Worm (Caenorhabditis elegans) whole organism, young adult: ENCODE data around the gene F19H6.5.

Experiments
- B0336.3 ChIP-seq: fragments of 200-800 bp; sonication (Bioruptor generic); IDR thresholded peaks from 2 replicates; pipeline ENCODE4 v1.3.6; 2022; ENCODE audit warnings: missing genetic modification characterization, missing compliant biosample characterization
- C06A6.2 ChIP-seq: fragments of 200-800 bp; sonication (Bioruptor generic); conservative IDR thresholded peaks from 2 replicates; pipeline ENCODE4 v1.3.6; 2022; ENCODE audit warnings: missing genetic modification characterization, missing compliant biosample characterization
- C17E4.6 ChIP-seq: fragments of 200-800 bp; sonication (Bioruptor generic); IDR thresholded peaks from 2 replicates; pipeline ENCODE4 v1.3.6; 2022; ENCODE audit warnings: missing genetic modification reagents, missing genetic modification characterization, missing compliant biosample characterization
- F57C9.4 ChIP-seq: sonication (generic microtip); optimal IDR thresholded peaks from 2 replicates; lab custom pipeline; 2017; ENCODE audit warnings: mild to moderate bottlenecking, missing genetic modification characterization, missing compliant biosample characterization
- Y53F4B.3 ChIP-seq: fragments of 200-800 bp; sonication (Bioruptor generic); IDR thresholded peaks from 2 replicates; pipeline ENCODE4 v1.3.6; 2022; ENCODE audit warnings: missing genetic modification reagents, missing genetic modification characterization, missing compliant biosample characterization
- Y56A3A.18 ChIP-seq: fragments of 200-800 bp; sonication (Bioruptor generic); IDR thresholded peaks from 2 replicates; pipeline ENCODE4 v1.3.6; 2022; ENCODE audit warnings: missing genetic modification reagents, missing genetic modification characterization, missing compliant biosample characterization
- aptf-2 ChIP-seq: fragments of 200-800 bp; sonication (Bioruptor generic); conservative IDR thresholded peaks from 2 replicates; pipeline ENCODE4 v1.3.6; 2022; ENCODE audit warnings: missing genetic modification reagents, missing genetic modification characterization, missing compliant biosample characterization
- athp-1 ChIP-seq: sonication (generic microtip); optimal IDR thresholded peaks from 2 replicates; lab custom pipeline; 2017; ENCODE audit warnings: mild to moderate bottlenecking, missing genetic modification characterization, missing compliant biosample characterization
- attf-3 ChIP-seq: fragments of 200-800 bp; sonication (Bioruptor generic); conservative IDR thresholded peaks from 2 replicates; pipeline ENCODE4 v1.3.6; 2022; ENCODE audit warnings: missing genetic modification reagents, missing genetic modification characterization, missing compliant biosample characterization
- ccch-3 ChIP-seq: fragments of 200-800 bp; sonication (Bioruptor generic); optimal IDR thresholded peaks from 2 replicates; lab custom pipeline; 2018; ENCODE audit warnings: mild to moderate bottlenecking, missing genetic modification characterization, missing compliant biosample characterization
- ceh-27 ChIP-seq: fragments of 200-800 bp; sonication (Bioruptor generic); optimal IDR thresholded peaks from 2 replicates; lab custom pipeline; 2018; ENCODE audit warnings: mild to moderate bottlenecking, missing genetic modification characterization, moderate library complexity, missing compliant biosample characterization
- ceh-40 ChIP-seq: fragments of 200-800 bp; sonication (Bioruptor generic); IDR thresholded peaks from 2 replicates; pipeline ENCODE4 v1.3.6; 2022; ENCODE audit warnings: missing genetic modification characterization, missing compliant biosample characterization
- ceh-79 ChIP-seq: sonication (generic microtip); optimal IDR thresholded peaks from 2 replicates; lab custom pipeline; 2017; ENCODE audit warnings: mild to moderate bottlenecking, missing genetic modification characterization, missing compliant biosample characterization
- ceh-91 ChIP-seq: fragments of 200-800 bp; sonication (Bioruptor generic); IDR thresholded peaks from 2 replicates; pipeline ENCODE4 v1.3.6; 2022; ENCODE audit warnings: missing genetic modification reagents, missing genetic modification characterization, missing compliant biosample characterization
- dox-1 ChIP-seq: fragments of 200-800 bp; sonication (Bioruptor generic); IDR thresholded peaks from 2 replicates; pipeline ENCODE4 v1.3.6; 2022; ENCODE audit warnings: missing genetic modification reagents, missing genetic modification characterization, missing compliant biosample characterization
- efl-1 ChIP-seq: fragments of 150-350 bp; optimal IDR thresholded peaks from 2 replicates; lab custom pipeline; 2014; ENCODE audit warnings: missing biosample characterization, missing genetic modification reagents, missing genetic modification characterization
- egrh-3 ChIP-seq: fragments of 200-800 bp; sonication (Bioruptor generic); IDR thresholded peaks from 2 replicates; pipeline ENCODE4 v1.3.6; 2022; ENCODE audit warnings: missing genetic modification reagents, missing genetic modification characterization, missing compliant biosample characterization
- ets-4 ChIP-seq: fragments of 200-800 bp; sonication (Bioruptor generic); optimal IDR thresholded peaks from 2 replicates; lab custom pipeline; 2018; ENCODE audit warnings: mild to moderate bottlenecking, missing genetic modification characterization, missing compliant biosample characterization
- fkh-3 ChIP-seq: sonication (generic microtip); optimal IDR thresholded peaks from 2 replicates; lab custom pipeline; 2016; ENCODE audit warnings: mild to moderate bottlenecking, missing genetic modification characterization, missing compliant biosample characterization
- gei-17 ChIP-seq: fragments of 200-800 bp; sonication (Bioruptor generic); optimal IDR thresholded peaks from 2 replicates; lab custom pipeline; 2018; ENCODE audit warnings: mild to moderate bottlenecking, missing genetic modification characterization, missing compliant biosample characterization
- hlh-12 ChIP-seq: sonication (generic microtip); optimal IDR thresholded peaks from 2 replicates; lab custom pipeline; 2016; ENCODE audit warnings: missing genetic modification characterization, missing compliant biosample characterization
- hmg-20 ChIP-seq: fragments of 200-800 bp; sonication (Bioruptor generic); IDR thresholded peaks from 2 replicates; pipeline ENCODE4 v1.3.6; 2022; ENCODE audit warnings: missing genetic modification reagents, missing genetic modification characterization, missing compliant biosample characterization
- let-526 ChIP-seq: fragments of 200-800 bp; sonication (Bioruptor generic); IDR thresholded peaks from 2 replicates; pipeline ENCODE4 v1.3.6; 2022; ENCODE audit warnings: missing genetic modification reagents, missing genetic modification characterization, missing compliant biosample characterization
- let-607 ChIP-seq, 2 experiments: fragments of 200-800 bp in 1 of 2; sonication (Bioruptor generic) in 1 of 2; sonication (generic microtip) in 1 of 2; optimal IDR thresholded peaks; 2 replicates each; lab custom pipeline; 2016 to 2018; ENCODE audit warnings: mild to moderate bottlenecking in 2 of 2, missing compliant biosample characterization in 2 of 2, missing genetic modification characterization in 2 of 2, moderate library complexity in 2 of 2, missing genotype in 1 of 2
- lin-35 ChIP-seq, 3 experiments: fragments of 150-350 bp in 2 of 3; sonication (generic microtip) in 1 of 3; optimal IDR thresholded peaks; 2 replicates each; lab custom pipeline; 2014 to 2018; ENCODE audit warnings: missing biosample characterization in 3 of 3, missing genetic modification characterization in 3 of 3, missing genetic modification reagents in 3 of 3
- lin-54 ChIP-seq: fragments of 200-800 bp; sonication (Bioruptor generic); optimal IDR thresholded peaks from 2 replicates; lab custom pipeline; 2018; ENCODE audit warnings: mild to moderate bottlenecking, missing genetic modification characterization, missing compliant biosample characterization
- lsl-1 ChIP-seq: fragments of 200-800 bp; sonication (Bioruptor generic); optimal IDR thresholded peaks from 2 replicates; lab custom pipeline; 2018; ENCODE audit warnings: mild to moderate bottlenecking, missing genetic modification characterization, moderate library complexity, missing compliant biosample characterization
- lsy-27 ChIP-seq: sonication (generic microtip); optimal IDR thresholded peaks from 2 replicates; lab custom pipeline; 2017; ENCODE audit warnings: missing genetic modification characterization, mild to moderate bottlenecking, missing compliant biosample characterization, antibody characterized with exemption, missing genotype, borderline replicate concordance; ENCODE audit not compliant: insufficient read depth
- madf-3 ChIP-seq: fragments of 200-800 bp; sonication (Bioruptor generic); IDR thresholded peaks from 2 replicates; pipeline ENCODE4 v1.3.6; 2022; ENCODE audit warnings: missing genetic modification reagents, missing genetic modification characterization, missing compliant biosample characterization
- madf-6 ChIP-seq: fragments of 200-800 bp; sonication (Bioruptor generic); IDR thresholded peaks from 2 replicates; pipeline ENCODE4 v1.3.6; 2022; ENCODE audit warnings: missing genetic modification reagents, missing genetic modification characterization, missing compliant biosample characterization
- madf-8 ChIP-seq: fragments of 200-800 bp; sonication (Bioruptor generic); conservative IDR thresholded peaks from 2 replicates; pipeline ENCODE4 v1.3.6; 2022; ENCODE audit warnings: missing genetic modification reagents, missing genetic modification characterization, missing compliant biosample characterization
- mcd-1 ChIP-seq: fragments of 200-800 bp; sonication (Bioruptor generic); IDR thresholded peaks from 2 replicates; pipeline ENCODE4 v1.3.6; 2022; ENCODE audit warnings: missing genetic modification reagents, missing genetic modification characterization, missing compliant biosample characterization
- mes-4 ChIP-seq: sonication (generic microtip); optimal IDR thresholded peaks from 2 replicates; lab custom pipeline; 2016; ENCODE audit warnings: missing genotype, missing genetic modification characterization, missing compliant biosample characterization
- mxl-1 ChIP-seq: sonication (generic microtip); optimal IDR thresholded peaks from 2 replicates; lab custom pipeline; 2016; ENCODE audit warnings: missing genetic modification characterization, missing compliant biosample characterization
- nhr-80 ChIP-seq: sonication (generic microtip); optimal IDR thresholded peaks from 2 replicates; lab custom pipeline; 2016; ENCODE audit warnings: missing genetic modification characterization, missing compliant biosample characterization
- rcor-1 ChIP-seq: fragments of 200-800 bp; sonication (Bioruptor generic); IDR thresholded peaks from 2 replicates; pipeline ENCODE4 v1.3.6; 2022; ENCODE audit warnings: missing genetic modification reagents, missing genetic modification characterization, missing compliant biosample characterization
- rec-8 ChIP-seq, 2 experiments: sonication (generic microtip); optimal IDR thresholded peaks; 2 replicates each; lab custom pipeline; 2016; ENCODE audit warnings: mild to moderate bottlenecking in 2 of 2, missing genetic modification characterization in 2 of 2, missing genetic modification reagents in 2 of 2, missing genotype in 2 of 2, missing biosample characterization in 1 of 2, missing compliant biosample characterization in 1 of 2, moderate library complexity in 1 of 2
- repo-1 ChIP-seq: sonication (generic microtip); optimal IDR thresholded peaks from 2 replicates; lab custom pipeline; 2017; ENCODE audit warnings: mild to moderate bottlenecking, missing genetic modification characterization, missing compliant biosample characterization
- rpc-1 ChIP-seq, 2 experiments: fragments of 150-350 bp in 1 of 2; sonication (generic microtip) in 1 of 2; optimal IDR thresholded peaks; 2 replicates each; lab custom pipeline; 2014 to 2018; ENCODE audit warnings: missing biosample characterization in 1 of 2, missing genetic modification characterization in 1 of 2, missing genetic modification reagents in 1 of 2, missing genotype in 1 of 2
- sea-2 ChIP-seq: fragments of 200-800 bp; sonication (Bioruptor generic); IDR thresholded peaks from 2 replicates; pipeline ENCODE4 v1.3.6; 2022; ENCODE audit warnings: missing genetic modification characterization, missing compliant biosample characterization
- tlf-1 ChIP-seq: fragments of 200-800 bp; sonication (Bioruptor generic); optimal IDR thresholded peaks from 2 replicates; lab custom pipeline; 2018; ENCODE audit warnings: mild to moderate bottlenecking, missing genetic modification characterization, missing compliant biosample characterization
- unc-62 ChIP-seq: fragments of 150-350 bp; optimal IDR thresholded peaks from 2 replicates; lab custom pipeline; 2014; ENCODE audit warnings: missing biosample characterization, missing genetic modification reagents, missing genetic modification characterization
- ztf-18 ChIP-seq: sonication (generic microtip); optimal IDR thresholded peaks from 2 replicates; lab custom pipeline; 2016; ENCODE audit warnings: missing genotype, mild to moderate bottlenecking, missing genetic modification characterization, missing compliant biosample characterization
- ztf-25 ChIP-seq: fragments of 200-800 bp; sonication (Bioruptor generic); IDR thresholded peaks from 2 replicates; pipeline ENCODE4 v1.3.6; 2022; ENCODE audit warnings: missing genetic modification reagents, missing genetic modification characterization, missing compliant biosample characterization
- ztf-26 ChIP-seq: sonication (generic microtip); optimal IDR thresholded peaks from 2 replicates; lab custom pipeline; 2017; ENCODE audit warnings: missing genetic modification characterization, missing compliant biosample characterization

Gene F19H6.5

ce11 chrX:12350207-12350606 is 14.5 kb downstream of the F19H6.5 start, which contains the start of gene F42F12.3:
Gene F42F12.3 (plus strand): TSS chrX:12350578.
- TF ChIP-seq nhr-80 (tag; lab: Kevin White, UChicago): peak; percentile 21
- TF ChIP-seq madf-8 (GFP tag; lab: Robert Waterston, UW): no peak
- TF ChIP-seq let-607 (tag; optimal IDR thresholded peaks at IDR 0.05; lab: Kevin White, UChicago): no peak
- no peak for TF ChIP-seq athp-1 (tag; lab: Kevin White, UChicago)
- TF ChIP-seq mcd-1 (GFP tag; lab: Robert Waterston, UW): no peak
- TF ChIP-seq lin-54 (GFP tag; lab: Kevin White, UChicago): no peak
- TF ChIP-seq dox-1 (GFP tag; lab: Robert Waterston, UW): no peak

DNA sequence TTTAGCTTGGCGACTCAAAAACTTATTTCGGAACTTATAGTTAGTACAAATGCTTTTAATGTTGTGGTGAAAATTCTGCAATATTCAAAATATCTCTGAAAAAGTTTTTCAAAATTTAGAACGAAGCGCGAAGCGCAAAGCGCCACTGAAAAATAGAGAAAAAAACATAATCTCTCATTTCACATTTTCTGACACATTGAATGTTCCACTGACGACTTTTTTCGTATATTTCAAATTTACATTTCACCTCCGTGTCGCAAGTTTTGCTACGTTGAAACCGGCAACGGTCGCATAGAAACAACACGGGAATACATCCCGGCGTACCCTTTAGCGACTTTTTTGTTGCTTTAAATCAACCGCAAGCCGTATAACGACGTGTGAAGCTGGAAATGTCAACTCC is 16.4 kb downstream of the F19H6.5 start, which contains the start of gene F42F12.14:
TSS of gene F42F12.14 (plus strand) at position 301 of the 400 bp plus-strand sequence.
- no peak for TF ChIP-seq ceh-40
- TF ChIP-seq hlh-12 (tag; lab: Kevin White, UChicago): no peak
- TF ChIP-seq Y53F4B.3 (GFP tag; lab: Robert Waterston, UW): no peak
- TF ChIP-seq egrh-3 (GFP tag; lab: Robert Waterston, UW): no peak
- TF ChIP-seq lsy-27: no peak
- no peak for TF ChIP-seq F57C9.4
- TF ChIP-seq madf-6 (GFP tag; lab: Robert Waterston, UW): no peak
- no peak for TF ChIP-seq lin-54 (GFP tag; lab: Kevin White, UChicago)
- no peak for TF ChIP-seq mcd-1 (GFP tag; lab: Robert Waterston, UW)
- no peak for TF ChIP-seq repo-1 (tag; lab: Kevin White, UChicago)
- no peak for TF ChIP-seq madf-3 (GFP tag; lab: Robert Waterston, UW)
- TF ChIP-seq ets-4 (GFP tag; lab: Kevin White, UChicago): no peak
- TF ChIP-seq mxl-1 (tag; lab: Kevin White, UChicago): no peak
- TF ChIP-seq attf-3 (GFP tag; lab: Robert Waterston, UW): no peak
- no peak for TF ChIP-seq unc-62
- TF ChIP-seq rec-8 (tag; optimal IDR thresholded peaks at IDR 0.05; lab: Kevin White, UChicago): no peak
- no peak for TF ChIP-seq tlf-1 (GFP tag; lab: Kevin White, UChicago)
- no peak for TF ChIP-seq ztf-26

DNA sequence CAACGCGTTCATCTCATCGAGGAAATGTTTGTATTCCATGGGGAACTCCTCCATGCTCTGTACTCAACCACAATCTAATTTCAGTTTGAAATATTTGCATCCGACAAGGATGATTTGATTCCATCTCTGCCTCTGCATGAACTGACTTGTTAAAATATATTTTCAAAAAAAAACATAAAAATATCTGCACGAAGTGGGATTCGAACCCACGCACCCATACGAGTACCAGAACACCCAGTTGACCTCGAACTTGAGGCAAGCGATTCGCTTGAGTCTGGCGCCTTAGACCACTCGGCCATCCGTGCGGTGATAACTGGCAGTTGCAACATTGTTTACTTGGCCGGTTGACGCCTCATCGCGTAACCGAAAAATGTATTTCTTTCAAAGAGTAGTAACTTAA is 16.9 kb downstream of the F19H6.5 start:
- TF ChIP-seq madf-3 (GFP tag; lab: Robert Waterston, UW): 0 out of 2 replicates have a peak, but pooled peaks have one; percentile 55
- TF ChIP-seq gei-17: no peak
- no peak for TF ChIP-seq hmg-20
- TF ChIP-seq ztf-18: peak; percentile 58
- TF ChIP-seq ceh-40: 0 out of 2 replicates have a peak, but pooled peaks have one; percentile 38
- TF ChIP-seq ztf-25 (GFP tag; lab: Robert Waterston, UW): peak; percentile 94
- peak in 1 of 2 experiments; percentile 37 for TF ChIP-seq let-607 (tag; optimal IDR thresholded peaks at IDR 0.05; lab: Kevin White, UChicago)
- peak; percentile 48; the same call in 1 of the 2 replicates for TF ChIP-seq egrh-3 (GFP tag; lab: Robert Waterston, UW)
- TF ChIP-seq C17E4.6 (GFP tag; lab: Robert Waterston, UW): no peak
- TF ChIP-seq aptf-2 (GFP tag; lab: Robert Waterston, UW): no peak
- TF ChIP-seq rpc-1 (optimal IDR thresholded peaks at IDR 0.05; lab: Kevin White, UChicago): peak; percentile 86
- peak; percentile 90 for TF ChIP-seq rpc-1 (tag; optimal IDR thresholded peaks at IDR 0.05; lab: Kevin White, UChicago)
- TF ChIP-seq lin-35 (GFP tag; optimal IDR thresholded peaks at IDR 0.05; lab: Kevin White, UChicago): no peak
- no peak for TF ChIP-seq B0336.3
- no peak for TF ChIP-seq ccch-3
- TF ChIP-seq sea-2 (GFP tag; lab: Robert Waterston, UW): no peak
- peak; percentile 48 for TF ChIP-seq ceh-79 (tag; lab: Kevin White, UChicago)
- no peak for TF ChIP-seq mes-4 (tag; lab: Kevin White, UChicago)
- peak; percentile 72 for TF ChIP-seq rcor-1 (GFP tag; lab: Robert Waterston, UW)
- TF ChIP-seq nhr-80 (tag; lab: Kevin White, UChicago): peak; percentile 49
- TF ChIP-seq lsl-1 (GFP tag; lab: Kevin White, UChicago): no peak
- TF ChIP-seq fkh-3 (tag; lab: Kevin White, UChicago): peak; percentile 60
- TF ChIP-seq F57C9.4: no peak
- TF ChIP-seq ceh-91 (GFP tag; lab: Robert Waterston, UW): no peak
- peak; percentile 7 for TF ChIP-seq efl-1
- peak; percentile 51; the same call in 1 of the 2 replicates for TF ChIP-seq let-526 (GFP tag; lab: Robert Waterston, UW)
- TF ChIP-seq C06A6.2 (GFP tag; lab: Robert Waterston, UW): no peak
- TF ChIP-seq Y56A3A.18 (GFP tag; lab: Robert Waterston, UW): peak; percentile 76
- peak; percentile 1 for TF ChIP-seq ceh-27 (GFP tag; lab: Kevin White, UChicago)
- no peak for TF ChIP-seq tlf-1 (GFP tag; lab: Kevin White, UChicago)
